Worm (Caenorhabditis elegans): Measurements from ENCODE around the gene gpd-3.

The gpd-3 gene

DNA sequence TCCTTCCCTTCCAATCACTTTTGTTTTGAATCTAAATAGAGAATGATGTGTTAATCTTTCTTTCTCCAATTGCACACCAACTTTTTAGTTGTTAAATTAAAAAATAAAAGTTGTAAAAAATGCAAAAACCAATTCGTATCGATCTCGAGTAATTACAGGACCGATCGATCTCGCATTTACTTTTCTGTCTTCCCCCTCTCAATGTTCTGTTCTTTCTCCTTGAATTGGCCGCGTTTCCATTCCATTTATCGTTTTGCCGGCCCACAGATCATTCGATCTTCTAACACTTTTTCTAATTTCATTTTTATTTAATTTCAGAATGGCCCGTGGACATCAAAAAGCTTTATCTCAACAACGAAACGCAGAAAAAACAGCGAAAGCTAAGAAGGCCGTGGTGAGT, 22.0 kb upstream of the gpd-3 start, which contains the start of gene K10B3.1:
K10B3.1 (plus strand) TSS at position 301 of the 400 bp plus-strand sequence.
- TF ChIP-seq ceh-39 (tag; optimal IDR thresholded peaks at IDR 0.05) = no peak
- no peak for TF ChIP-seq sem-2 (GFP tag; optimal IDR thresholded peaks at IDR 0.05)
- no peak for TF ChIP-seq nhr-12 (tag; optimal IDR thresholded peaks at IDR 0.05)
- TF ChIP-seq tbx-8 (GFP tag; optimal IDR thresholded peaks at IDR 0.05) = no peak
- TF ChIP-seq unc-39 (tag; optimal IDR thresholded peaks at IDR 0.05) = no peak
- no peak for TF ChIP-seq snpc-4 (tag; optimal IDR thresholded peaks at IDR 0.05)
- no peak for TF ChIP-seq hlh-1 (tag; optimal IDR thresholded peaks at IDR 0.05)

ce11 chrX:3127626-3128142, 14.5 kb upstream of the gpd-3 start:
- no peak for TF ChIP-seq flh-1 (GFP tag; optimal IDR thresholded peaks at IDR 0.05)
- peak; percentile 55 for TF ChIP-seq unc-120 (tag; optimal IDR thresholded peaks at IDR 0.05; ENCODE audit: poor library complexity, severe bottlenecking)
- peak; percentile 91 for TF ChIP-seq unc-62 (GFP tag; optimal IDR thresholded peaks at IDR 0.05)
- peak; percentile 58 for TF ChIP-seq lsy-2 (tag; optimal IDR thresholded peaks at IDR 0.05)
- TF ChIP-seq bed-3 (GFP tag; optimal IDR thresholded peaks at IDR 0.05) = no peak
- TF ChIP-seq hlh-1 (tag; optimal IDR thresholded peaks at IDR 0.05) = peak; percentile 77
- TF ChIP-seq unc-39 (tag; optimal IDR thresholded peaks at IDR 0.05) = peak; percentile 4
- TF ChIP-seq pha-4 (tag; optimal IDR thresholded peaks at IDR 0.05) = peak; percentile 94
- peak; percentile 78 for TF ChIP-seq M03D4.4 (tag; optimal IDR thresholded peaks at IDR 0.05)
- no peak for TF ChIP-seq snpc-4 (tag; optimal IDR thresholded peaks at IDR 0.05)
- TF ChIP-seq sem-2 (GFP tag; optimal IDR thresholded peaks at IDR 0.05) = peak; percentile 35
- peak; percentile 74 for TF ChIP-seq ham-2 (GFP tag; optimal IDR thresholded peaks at IDR 0.05)
- TF ChIP-seq nhr-28 (tag; optimal IDR thresholded peaks at IDR 0.05) = no peak
- TF ChIP-seq tbx-8 (GFP tag; optimal IDR thresholded peaks at IDR 0.05) = peak; percentile 23
- no peak for TF ChIP-seq zip-8 (tag; optimal IDR thresholded peaks at IDR 0.05)
- TF ChIP-seq elt-1 (tag; optimal IDR thresholded peaks at IDR 0.05; ENCODE audit: borderline replicate concordance, insufficient read depth) = no peak
- peak; percentile 75 for TF ChIP-seq ztf-11 (tag; optimal IDR thresholded peaks at IDR 0.05)
- no peak for TF ChIP-seq ceh-43 (GFP tag; optimal IDR thresholded peaks at IDR 0.05)
- TF ChIP-seq blmp-1 (tag; optimal IDR thresholded peaks at IDR 0.05) = peak; percentile 86
- TF ChIP-seq mab-5 (tag; optimal IDR thresholded peaks at IDR 0.05) = no peak
- peak; percentile 48 for TF ChIP-seq lin-32 (GFP tag; optimal IDR thresholded peaks at IDR 0.05)
- peak; percentile 44 for TF ChIP-seq ceh-83 (GFP tag; optimal IDR thresholded peaks at IDR 0.05)
- peak; percentile 91 for TF ChIP-seq lin-13 (tag; optimal IDR thresholded peaks at IDR 0.05)
- peak; percentile 95 for TF ChIP-seq mls-2 (tag; optimal IDR thresholded peaks at IDR 0.05)
- TF ChIP-seq cnd-1 (tag; optimal IDR thresholded peaks at IDR 0.05) = peak; percentile 83
- peak; percentile 93 for TF ChIP-seq nhr-237 (tag; optimal IDR thresholded peaks at IDR 0.05)
- TF ChIP-seq mep-1 (tag; optimal IDR thresholded peaks at IDR 0.05) = peak; percentile 96
- TF ChIP-seq ceh-39 (tag; optimal IDR thresholded peaks at IDR 0.05) = peak; percentile 50
- peak; percentile 93 for TF ChIP-seq drap-1 (GFP tag; optimal IDR thresholded peaks at IDR 0.05)
- TF ChIP-seq nhr-2 (tag; optimal IDR thresholded peaks at IDR 0.05) = no peak
- TF ChIP-seq nhr-12 (tag; optimal IDR thresholded peaks at IDR 0.05) = no peak
- TF ChIP-seq sptf-1 (tag; optimal IDR thresholded peaks at IDR 0.05) = peak; percentile 88
- peak; percentile 93 for TF ChIP-seq ces-1 (GFP tag; optimal IDR thresholded peaks at IDR 0.05)
- TF ChIP-seq elt-3 (tag; optimal IDR thresholded peaks at IDR 0.05) = peak; percentile 61
- no peak for TF ChIP-seq nhr-76 (tag; optimal IDR thresholded peaks at IDR 0.05)

DNA sequence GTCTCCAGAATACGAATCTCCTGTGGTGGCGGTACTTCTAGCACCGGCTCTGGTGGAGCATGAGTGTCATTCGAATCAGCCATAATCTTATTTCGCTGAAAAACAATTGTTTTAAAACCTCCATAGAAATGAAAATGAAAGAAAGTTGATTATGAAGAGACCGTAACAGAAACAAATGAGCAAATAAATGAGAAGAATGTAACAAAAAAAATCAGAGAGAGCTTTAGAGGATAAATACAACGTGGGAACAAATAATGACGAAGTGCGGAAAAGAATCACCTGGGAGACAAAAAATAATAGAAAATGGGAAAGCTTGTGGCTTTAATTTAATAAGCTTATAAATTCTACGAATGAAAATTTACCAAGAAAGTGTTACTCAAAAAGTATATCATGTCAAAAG, 13.8 kb upstream of the gpd-3 start, which contains the start of gene spc-1:
spc-1 (minus strand) TSS at position 101 of the 400 bp plus-strand sequence.
- TF ChIP-seq mab-5 (tag; optimal IDR thresholded peaks at IDR 0.05) = no peak
- no peak for TF ChIP-seq lin-13 (tag; optimal IDR thresholded peaks at IDR 0.05)
- no peak for TF ChIP-seq mls-2 (tag; optimal IDR thresholded peaks at IDR 0.05)
- TF ChIP-seq unc-39 (tag; optimal IDR thresholded peaks at IDR 0.05) = no peak

ce11 chrX:3126233-3126632, 13.1 kb upstream of the gpd-3 start:
- peak; percentile 94 for TF ChIP-seq ces-1 (GFP tag; optimal IDR thresholded peaks at IDR 0.05)
- TF ChIP-seq ham-2 (GFP tag; optimal IDR thresholded peaks at IDR 0.05) = no peak

Measured in whole organism, mixed stage, embryonic.